Worm (Caenorhabditis elegans): ENCODE data around the gene usp-46.

usp-46 gene

ce11 chrIII:9780665-9781304, 4.4 kb downstream of the usp-46 start, which contains the start of gene vha-1 (continued):
- TF ChIP-seq ceh-19 (GFP tag; optimal IDR thresholded peaks at IDR 0.05): no peak
- no peak for TF ChIP-seq ceh-45 (GFP tag; IDR thresholded peaks at IDR 0.05)
- no peak for TF ChIP-seq sdc-2 (tag; optimal IDR thresholded peaks at IDR 0.05)
- TF ChIP-seq unc-86 (tag; optimal IDR thresholded peaks at IDR 0.05): peak; percentile 40
- peak; percentile 55 for TF ChIP-seq rnt-1 (tag; optimal IDR thresholded peaks at IDR 0.05)
- no peak for TF ChIP-seq che-1 (tag; optimal IDR thresholded peaks at IDR 0.05)
- TF ChIP-seq fax-1 (tag; optimal IDR thresholded peaks at IDR 0.05): no peak
- TF ChIP-seq unc-55 (GFP tag; optimal IDR thresholded peaks at IDR 0.05): no peak
- peak; percentile 63 for TF ChIP-seq ref-2 (tag; optimal IDR thresholded peaks at IDR 0.05)
- TF ChIP-seq ceh-14 (tag; optimal IDR thresholded peaks at IDR 0.05): no peak
- no peak for TF ChIP-seq ceh-24 (tag; optimal IDR thresholded peaks at IDR 0.05)
- peak; percentile 24 for TF ChIP-seq ama-1 (optimal IDR thresholded peaks at IDR 0.05)
- no peak for TF ChIP-seq pha-2 (tag; optimal IDR thresholded peaks at IDR 0.05)
- no peak for TF ChIP-seq lin-11 (tag; optimal IDR thresholded peaks at IDR 0.05)
- TF ChIP-seq hlh-15 (tag; optimal IDR thresholded peaks at IDR 0.05): no peak
- no peak for TF ChIP-seq K02D7.2 (tag; optimal IDR thresholded peaks at IDR 0.05)
- no peak for TF ChIP-seq syd-9 (tag; optimal IDR thresholded peaks at IDR 0.05)
- no peak for TF ChIP-seq eyg-1 (tag; optimal IDR thresholded peaks at IDR 0.05)
- no peak for TF ChIP-seq elt-4 (tag; optimal IDR thresholded peaks at IDR 0.05)
- no peak for TF ChIP-seq dmd-4 (tag; optimal IDR thresholded peaks at IDR 0.05; ENCODE audit: borderline replicate concordance)
- no peak for TF ChIP-seq ahr-1 (tag; optimal IDR thresholded peaks at IDR 0.05)
- TF ChIP-seq ztf-16 (tag; optimal IDR thresholded peaks at IDR 0.05): no peak
- peak; percentile 82 for TF ChIP-seq nfya-1 (tag; optimal IDR thresholded peaks at IDR 0.05)
- no peak for TF ChIP-seq C38D4.7 (GFP tag; optimal IDR thresholded peaks at IDR 0.05)
- peak; percentile 15 for TF ChIP-seq C08G9.2 (tag; optimal IDR thresholded peaks at IDR 0.05)
- no peak for TF ChIP-seq odd-2 (tag; optimal IDR thresholded peaks at IDR 0.05)
- peak; percentile 61 for TF ChIP-seq ceh-31 (tag; optimal IDR thresholded peaks at IDR 0.05)

- no peak for TF ChIP-seq ceh-14 (tag; optimal IDR thresholded peaks at IDR 0.05)
- TF ChIP-seq hlh-13 (GFP tag; optimal IDR thresholded peaks at IDR 0.05): no peak
- TF ChIP-seq elt-2 (tag; optimal IDR thresholded peaks at IDR 0.05): peak; percentile 56
Observed at ce11 chrIII:9782011-9782436, 5.6 kb downstream of the usp-46 start, which contains the start of gene vha-2. vha-2 (plus strand) TSS chrIII:9782164.

ce11 chrIII:9782483-9783081, 6.2 kb downstream of the usp-46 start, which contains the start of gene R10E11.6:
R10E11.6 (plus strand) TSS chrIII:9783006.
- TF ChIP-seq dmd-4 (tag; optimal IDR thresholded peaks at IDR 0.05; ENCODE audit: borderline replicate concordance) (no peak), unc-55 (GFP tag; optimal IDR thresholded peaks at IDR 0.05) (no peak), fkh-6 (tag; optimal IDR thresholded peaks at IDR 0.05) (no peak), hlh-8 (tag; optimal IDR thresholded peaks at IDR 0.05) (no peak), dve-1 (tag; optimal IDR thresholded peaks at IDR 0.05) (no peak), ceh-18 (tag; optimal IDR thresholded peaks at IDR 0.05) (no peak), fkh-10 (GFP tag; optimal IDR thresholded peaks at IDR 0.05) (no peak), madf-2 (tag; optimal IDR thresholded peaks at IDR 0.05) (no peak), ceh-48 (tag; optimal IDR thresholded peaks at IDR 0.05) (no peak), fax-1 (tag; optimal IDR thresholded peaks at IDR 0.05) (no peak)

- TF ChIP-seq ceh-34 (tag; optimal IDR thresholded peaks at IDR 0.05) (no peak), che-1 (tag; optimal IDR thresholded peaks at IDR 0.05) (no peak), ceh-45 (GFP tag; IDR thresholded peaks at IDR 0.05) (no peak), ceh-22 (tag; optimal IDR thresholded peaks at IDR 0.05) (no peak), sdc-2 (tag; optimal IDR thresholded peaks at IDR 0.05) (no peak)
Observed at ce11 chrIII:9783133-9783590, 6.7 kb downstream of the usp-46 start.

Measured in whole organism, late embryonic.